Worm (Caenorhabditis elegans) whole organism, L2 larva: ENCODE data around the gene F17C11.4.

ENCODE experiments used
- Y55F3AM.14 ChIP-seq: fragments of 200-800 bp; sonication (Bioruptor generic); optimal IDR thresholded peaks from 2 replicates; lab custom pipeline; 2018; ENCODE audit warnings: mild to moderate bottlenecking, missing genetic modification characterization, missing compliant biosample characterization
- nhr-12 ChIP-seq: fragments of 150-350 bp; optimal IDR thresholded peaks from 2 replicates; lab custom pipeline; 2014; ENCODE audit warnings: missing biosample characterization, missing genetic modification characterization
- skn-1 ChIP-seq: sonication (generic microtip); optimal IDR thresholded peaks from 2 replicates; lab custom pipeline; 2017; ENCODE audit warnings: missing biosample characterization, missing genetic modification characterization
- unc-62 ChIP-seq: fragments of 150-350 bp; optimal IDR thresholded peaks from 2 replicates; lab custom pipeline; 2014; ENCODE audit warnings: missing biosample characterization, missing genetic modification reagents, missing genetic modification characterization

- no peak for TF ChIP-seq unc-62
- no peak for TF ChIP-seq Y55F3AM.14 (GFP tag; lab: Kevin White, UChicago)
- TF ChIP-seq skn-1 (tag; lab: Kevin White, UChicago), result no peak
- no peak for TF ChIP-seq nhr-12 (tag; lab: Kevin White, UChicago)
Observed at ce11 chrV:10918373-10918772, 33.3 kb upstream of the F17C11.4 start, which contains the start of gene F58B4.2.
